Worm (Caenorhabditis elegans) whole organism, L4 larva: ENCODE data around the gene K06B4.15.

Source experiments
- D1046.2 ChIP-seq: fragments of 200-800 bp; sonication (Bioruptor generic); IDR thresholded peaks from 2 replicates; pipeline ENCODE4 v1.3.6; 2022; ENCODE audit warnings: missing genetic modification characterization, missing compliant biosample characterization
- R02D3.7 ChIP-seq: fragments of 150-350 bp; sonication (generic microtip); optimal IDR thresholded peaks from 3 replicates; lab custom pipeline; 2014; ENCODE audit warnings: missing biosample characterization, missing genetic modification characterization
- T20F7.1 ChIP-seq: fragments of 200-800 bp; sonication (Bioruptor generic); optimal IDR thresholded peaks from 2 replicates; lab custom pipeline; 2018; ENCODE audit warnings: mild to moderate bottlenecking, missing genetic modification characterization, missing compliant biosample characterization
- T26A8.4 ChIP-seq: fragments of 200-800 bp; sonication (Bioruptor generic); IDR thresholded peaks from 2 replicates; pipeline ENCODE4 v1.3.6; 2022; ENCODE audit warnings: missing genetic modification characterization, missing compliant biosample characterization
- Y105C5A.15 ChIP-seq: fragments of 200-800 bp; sonication (Bioruptor generic); IDR thresholded peaks from 2 replicates; pipeline ENCODE4 v1.3.6; 2022; ENCODE audit warnings: missing genetic modification characterization, missing compliant biosample characterization
- ZK546.5 ChIP-seq, 2 experiments: sonication (generic microtip); optimal IDR thresholded peaks; 2 replicates each; lab custom pipeline; 2017; ENCODE audit warnings: missing biosample characterization in 2 of 2, missing genetic modification characterization in 2 of 2
- aha-1 ChIP-seq: fragments of 150-350 bp; peaks from one replicate; lab custom pipeline; 2014; ENCODE audit warnings: missing biosample characterization, missing genetic modification characterization
- arid-1 ChIP-seq: fragments of 200-800 bp; sonication (Bioruptor generic); conservative IDR thresholded peaks from 2 replicates; pipeline ENCODE4 v1.3.6; 2022; ENCODE audit warnings: missing genetic modification reagents, missing genetic modification characterization, missing compliant biosample characterization
- ceh-28 ChIP-seq: fragments of 150-350 bp; optimal IDR thresholded peaks from 2 replicates; lab custom pipeline; 2014; ENCODE audit warnings: missing biosample characterization, missing genetic modification reagents, missing genetic modification characterization
- ceh-32 ChIP-seq: sonication (generic microtip); optimal IDR thresholded peaks from 2 replicates; lab custom pipeline; 2016; ENCODE audit warnings: mild to moderate bottlenecking, missing genetic modification characterization, missing compliant biosample characterization; ENCODE audit not compliant: poor library complexity
- ceh-62 ChIP-seq: sonication (generic microtip); optimal IDR thresholded peaks from 2 replicates; lab custom pipeline; 2017; ENCODE audit warnings: missing biosample characterization, missing genetic modification characterization
- ctbp-1 ChIP-seq: fragments of 200-800 bp; sonication (Bioruptor generic); IDR thresholded peaks from 2 replicates; pipeline ENCODE4 v1.3.6; 2022; ENCODE audit warnings: missing genetic modification reagents, missing genetic modification characterization, missing compliant biosample characterization
- dmd-9 ChIP-seq: fragments of 200-800 bp; sonication (Bioruptor generic); IDR thresholded peaks from 2 replicates; pipeline ENCODE4 v1.3.6; 2022; ENCODE audit warnings: missing genetic modification reagents, missing genetic modification characterization, missing compliant biosample characterization
- fos-1 ChIP-seq: fragments of 150-350 bp; optimal IDR thresholded peaks from 2 replicates; lab custom pipeline; 2014; ENCODE audit warnings: missing biosample characterization, missing genetic modification characterization
- hlh-11 ChIP-seq: fragments of 200-800 bp; sonication (Bioruptor generic); optimal IDR thresholded peaks from 2 replicates; lab custom pipeline; 2018; ENCODE audit warnings: mild to moderate bottlenecking, missing genetic modification characterization, missing compliant biosample characterization
- hlh-30 ChIP-seq: sonication (generic microtip); optimal IDR thresholded peaks from 2 replicates; lab custom pipeline; 2017; ENCODE audit warnings: antibody characterized with exemption, mild to moderate bottlenecking, missing genetic modification characterization, missing compliant biosample characterization; ENCODE audit not compliant: insufficient read depth
- hmg-1.1 ChIP-seq: fragments of 200-800 bp; sonication (Bioruptor generic); IDR thresholded peaks from 2 replicates; pipeline ENCODE4 v1.3.6; 2022; ENCODE audit warnings: missing genetic modification reagents, missing genetic modification characterization, missing compliant biosample characterization
- lin-1 ChIP-seq: fragments of 200-800 bp; sonication (Bioruptor generic); IDR thresholded peaks from 2 replicates; pipeline ENCODE4 v1.3.6; 2022; ENCODE audit warnings: missing genetic modification reagents, missing genetic modification characterization, missing compliant biosample characterization
- lin-13 ChIP-seq: fragments of 150-350 bp; optimal IDR thresholded peaks from 2 replicates; lab custom pipeline; 2014; ENCODE audit warnings: missing biosample characterization, missing genetic modification reagents, missing genetic modification characterization
- lin-15B ChIP-seq: fragments of 150-350 bp; sonication (generic microtip); optimal IDR thresholded peaks from 3 replicates; lab custom pipeline; 2014; ENCODE audit warnings: missing biosample characterization, missing genetic modification characterization
- lin-29 ChIP-seq: fragments of 200-800 bp; sonication (Bioruptor generic); IDR thresholded peaks from 2 replicates; pipeline ENCODE4 v1.3.6; 2022; ENCODE audit warnings: missing genetic modification reagents, missing genetic modification characterization, missing compliant biosample characterization
- lin-38 ChIP-seq: fragments of 200-800 bp; sonication (Bioruptor generic); IDR thresholded peaks from 2 replicates; pipeline ENCODE4 v1.3.6; 2022; ENCODE audit warnings: missing genetic modification reagents, missing genetic modification characterization, missing compliant biosample characterization
- lin-39 ChIP-seq: fragments of 150-350 bp; optimal IDR thresholded peaks from 2 replicates; lab custom pipeline; 2014; ENCODE audit warnings: missing biosample characterization, missing genetic modification reagents, missing genetic modification characterization
- madf-5 ChIP-seq, 2 experiments: fragments of 200-800 bp; sonication (Bioruptor generic); IDR thresholded peaks; 2 replicates each; pipeline ENCODE4 v1.3.6; 2022; ENCODE audit warnings: missing compliant biosample characterization in 2 of 2, missing genetic modification characterization in 2 of 2
- mdl-1 ChIP-seq, 2 experiments: fragments of 150-350 bp in 1 of 2; sonication (generic microtip) in 1 of 2; optimal IDR thresholded peaks; 2 replicates each; lab custom pipeline; 2014 to 2017; ENCODE audit warnings: missing biosample characterization in 2 of 2, missing genetic modification characterization in 2 of 2
- mep-1 ChIP-seq: fragments of 150-350 bp; sonication (generic microtip); optimal IDR thresholded peaks from 3 replicates; lab custom pipeline; 2014; ENCODE audit warnings: missing biosample characterization, missing genetic modification characterization
- mes-2 ChIP-seq: sonication (generic microtip); optimal IDR thresholded peaks from 2 replicates; lab custom pipeline; 2016; ENCODE audit warnings: missing genotype, mild to moderate bottlenecking, missing genetic modification characterization, missing compliant biosample characterization; ENCODE audit not compliant: poor library complexity, severe bottlenecking
- mxl-3 ChIP-seq: fragments of 200-800 bp; sonication (Bioruptor generic); optimal IDR thresholded peaks from 2 replicates; lab custom pipeline; 2018; ENCODE audit warnings: mild to moderate bottlenecking, missing genetic modification characterization, missing compliant biosample characterization
- nhr-25 ChIP-seq: sonication (generic microtip); optimal IDR thresholded peaks from 2 replicates; lab custom pipeline; 2017; ENCODE audit warnings: missing genetic modification characterization, mild to moderate bottlenecking, missing compliant biosample characterization, antibody characterized with exemption, moderate library complexity, borderline replicate concordance; ENCODE audit not compliant: insufficient read depth
- nhr-28 ChIP-seq: fragments of 150-350 bp; optimal IDR thresholded peaks from 2 replicates; lab custom pipeline; 2014; ENCODE audit warnings: missing biosample characterization, missing genetic modification characterization
- nhr-41 ChIP-seq: fragments of 200-800 bp; sonication (Bioruptor generic); IDR thresholded peaks from 2 replicates; pipeline ENCODE4 v1.3.6; 2022; ENCODE audit warnings: missing genetic modification reagents, missing genetic modification characterization, missing compliant biosample characterization
- nhr-6 ChIP-seq: fragments of 150-350 bp; optimal IDR thresholded peaks from 2 replicates; lab custom pipeline; 2014; ENCODE audit warnings: missing biosample characterization, missing genetic modification characterization
- nhr-77 ChIP-seq: fragments of 150-350 bp; optimal IDR thresholded peaks from 2 replicates; lab custom pipeline; 2014; ENCODE audit warnings: missing biosample characterization, missing genetic modification characterization
- set-16 ChIP-seq: fragments of 200-800 bp; sonication (Bioruptor generic); IDR thresholded peaks from 2 replicates; pipeline ENCODE4 v1.3.6; 2022; ENCODE audit warnings: missing genetic modification reagents, missing genetic modification characterization, missing compliant biosample characterization
- skn-1 ChIP-seq: fragments of 150-350 bp; optimal IDR thresholded peaks from 2 replicates; lab custom pipeline; 2014; ENCODE audit warnings: missing biosample characterization, missing genetic modification characterization
- snpc-4 ChIP-seq: fragments of 150-350 bp; optimal IDR thresholded peaks from 2 replicates; lab custom pipeline; 2014; ENCODE audit warnings: missing biosample characterization, missing genetic modification characterization
- spr-1 ChIP-seq: sonication (generic microtip); optimal IDR thresholded peaks from 2 replicates; lab custom pipeline; 2016; ENCODE audit warnings: mild to moderate bottlenecking, missing genetic modification characterization, missing compliant biosample characterization
- tra-1 ChIP-seq: fragments of 200-800 bp; sonication (Bioruptor generic); IDR thresholded peaks from 2 replicates; pipeline ENCODE4 v1.3.6; 2022; ENCODE audit warnings: missing genetic modification reagents, missing genetic modification characterization, missing compliant biosample characterization
- unc-130 ChIP-seq: sonication (generic microtip); optimal IDR thresholded peaks from 2 replicates; lab custom pipeline; 2016; ENCODE audit warnings: missing genetic modification reagents, missing genetic modification characterization, missing compliant biosample characterization
- unc-39 ChIP-seq: sonication (generic microtip); optimal IDR thresholded peaks from 2 replicates; lab custom pipeline; 2017; ENCODE audit warnings: missing biosample characterization, missing genetic modification characterization
- unc-62 ChIP-seq, 3 experiments: fragments of 150-350 bp in 1 of 3; sonication (generic microtip); optimal IDR thresholded peaks in 2 of 3; peaks in 1 of 3; 1 replicate in 1 of 3; 2 replicates in 2 of 3; lab custom pipeline; 2014 to 2017; ENCODE audit warnings: missing biosample characterization in 3 of 3, missing genetic modification characterization in 3 of 3, missing genetic modification reagents in 3 of 3, missing genotype in 1 of 3
- vab-7 ChIP-seq: fragments of 200-800 bp; sonication (Bioruptor generic); IDR thresholded peaks from 2 replicates; pipeline ENCODE4 v1.3.6; 2022; ENCODE audit warnings: missing genetic modification reagents, missing genetic modification characterization, missing compliant biosample characterization
- zfp-3 ChIP-seq: fragments of 200-800 bp; sonication (Bioruptor generic); conservative IDR thresholded peaks from 2 replicates; pipeline ENCODE4 v1.3.6; 2022; ENCODE audit warnings: missing genetic modification reagents, missing genetic modification characterization, missing compliant biosample characterization

Gene K06B4.15

ce11 chrV:15661003-15661402, 9.2 kb upstream of the K06B4.15 start:
- TF ChIP-seq hmg-1.1 (no peak), ceh-32 (tag; lab: Kevin White, UChicago) (no peak), nhr-77 (no peak), unc-62 (GFP tag; optimal IDR thresholded peaks at IDR 0.05 in 1 of 2; lab: Kevin White, UChicago) (peak in 1 of 2 experiments; percentile 97), unc-62 (tag; optimal IDR thresholded peaks at IDR 0.05; lab: Kevin White, UChicago) (no peak), mes-2 (no peak), hlh-30 (tag; lab: Kevin White, UChicago) (peak; percentile 55), lin-15B (no peak), nhr-28 (tag; lab: Kevin White, UChicago) (peak; percentile 20), unc-130 (GFP tag; lab: Kevin White, UChicago) (no peak), arid-1 (GFP tag; lab: Robert Waterston, UW) (no peak), ceh-62 (tag; lab: Kevin White, UChicago) (no peak), tra-1 (GFP tag; lab: Robert Waterston, UW) (0 out of 2 replicates have a peak, but pooled peaks have one; percentile 7), vab-7 (GFP tag; lab: Robert Waterston, UW) (no peak), ZK546.5 (tag; optimal IDR thresholded peaks at IDR 0.05; lab: Kevin White, UChicago) (no peak), T20F7.1 (GFP tag; lab: Kevin White, UChicago) (no peak), set-16 (no peak), mxl-3 (GFP tag; lab: Kevin White, UChicago) (no peak), Y105C5A.15 (GFP tag; lab: Robert Waterston, UW) (no peak), lin-38 (GFP tag; lab: Robert Waterston, UW) (no peak), lin-39 (no peak), spr-1 (tag; lab: Kevin White, UChicago) (no peak), fos-1 (tag; lab: Kevin White, UChicago) (no peak), nhr-25 (tag; lab: Kevin White, UChicago) (peak; percentile 94), mdl-1 (tag; optimal IDR thresholded peaks at IDR 0.05; lab: Kevin White, UChicago) (no peak), hlh-11 (tag; lab: Kevin White, UChicago) (peak; percentile 10), ctbp-1 (GFP tag; lab: Robert Waterston, UW) (no peak), ceh-28 (tag; lab: Kevin White, UChicago) (no peak), mep-1 (tag; lab: Kevin White, UChicago) (peak; percentile 44), nhr-41 (0 out of 2 replicates have a peak, but pooled peaks have one; percentile 6), lin-29 (no peak), R02D3.7 (tag; lab: Kevin White, UChicago) (no peak), lin-1 (GFP tag; lab: Robert Waterston, UW) (no peak), lin-13 (GFP tag; lab: Kevin White, UChicago) (no peak)
- TF ChIP-seq, all 104 proteins: peak for 8

- no peak for TF ChIP-seq skn-1 (tag; lab: Kevin White, UChicago)
- no peak for TF ChIP-seq dmd-9 (GFP tag; lab: Robert Waterston, UW)
- 0 out of 2 replicates have a peak, but pooled peaks have one; percentile 32 for TF ChIP-seq tra-1 (GFP tag; lab: Robert Waterston, UW)
- peak; percentile 80 for TF ChIP-seq aha-1
- TF ChIP-seq unc-39 = no peak
- TF ChIP-seq D1046.2 (GFP tag; lab: Robert Waterston, UW) = no peak
- TF ChIP-seq T26A8.4 (GFP tag; lab: Robert Waterston, UW) = peak; percentile 17; the same call in 1 of the 2 replicates
- TF ChIP-seq zfp-3 (GFP tag; lab: Robert Waterston, UW) = no peak
- no peak for TF ChIP-seq snpc-4
- no peak for TF ChIP-seq nhr-6
- TF ChIP-seq ceh-62 (tag; lab: Kevin White, UChicago) = no peak
- TF ChIP-seq madf-5 (GFP tag; IDR thresholded peaks at IDR 0.05; lab: Robert Waterston, UW) = no peak
Measured at ce11 chrV:15661580-15661979, 8.7 kb upstream of the K06B4.15 start.
